Fruit fly (Drosophila melanogaster) whole organism, prepupa: ENCODE results near the gene CG13255.

ENCODE experiments used
- Blimp-1 ChIP-seq: fragments of 200-800 bp; sonication (Bioruptor generic); optimal IDR thresholded peaks from 3 replicates; lab custom pipeline; 2017; ENCODE audit warnings: missing biosample characterization, missing genetic modification characterization, mild to moderate bottlenecking, moderate library complexity, missing genetic modification reagents
- CG10669 ChIP-seq: fragments of 200-800 bp; sonication (Bioruptor generic); optimal IDR thresholded peaks from 3 replicates; lab custom pipeline; 2018; ENCODE audit warnings: missing biosample characterization, mild to moderate bottlenecking, missing genetic modification characterization, moderate library complexity
- CG11294 ChIP-seq: fragments of 200-800 bp; sonication (Bioruptor generic); IDR thresholded peaks from 2 replicates; pipeline ENCODE4 v1.3.6; 2022; ENCODE audit warnings: missing biosample characterization, missing genetic modification characterization
- CG11762 ChIP-seq: fragments of 200-800 bp; sonication (Bioruptor generic); optimal IDR thresholded peaks from 3 replicates; lab custom pipeline; 2016; ENCODE audit warnings: missing biosample characterization, missing genetic modification characterization; ENCODE audit not compliant: insufficient read depth
- CG15336 ChIP-seq: fragments of 200-800 bp; sonication (Bioruptor generic); IDR thresholded peaks from 2 replicates; pipeline ENCODE4 v1.3.6; 2022; ENCODE audit warnings: missing biosample characterization, missing genetic modification characterization
- CG1621 ChIP-seq: fragments of 200-800 bp; sonication (Bioruptor generic); optimal IDR thresholded peaks from 3 replicates; lab custom pipeline; 2018; ENCODE audit warnings: missing biosample characterization, mild to moderate bottlenecking, missing genetic modification characterization
- CG3032 ChIP-seq: fragments of 200-800 bp; optimal IDR thresholded peaks from 2 replicates; lab custom pipeline; 2019; ENCODE audit warnings: missing biosample characterization, mild to moderate bottlenecking, missing genetic modification characterization, moderate library complexity
- CG31627 ChIP-seq: fragments of 200-800 bp; sonication (Bioruptor generic); optimal IDR thresholded peaks from 3 replicates; lab custom pipeline; 2016; ENCODE audit warnings: missing biosample characterization, missing genetic modification characterization
- CG32006 ChIP-seq: fragments of 200-800 bp; sonication (Bioruptor generic); optimal IDR thresholded peaks from 3 replicates; lab custom pipeline; 2017; ENCODE audit warnings: missing biosample characterization, mild to moderate bottlenecking, missing genetic modification characterization
- CG34406 ChIP-seq: fragments of 200-800 bp; sonication (Bioruptor generic); optimal IDR thresholded peaks from 3 replicates; lab custom pipeline; 2016; ENCODE audit warnings: missing biosample characterization, missing genetic modification characterization
- CG3919 ChIP-seq: fragments of 200-800 bp; sonication (Bioruptor generic); optimal IDR thresholded peaks from 3 replicates; lab custom pipeline; 2016; ENCODE audit warnings: missing biosample characterization, missing genetic modification characterization
- CG6276 ChIP-seq: fragments of 200-800 bp; sonication (Bioruptor generic); optimal IDR thresholded peaks from 2 replicates; lab custom pipeline; 2017; ENCODE audit warnings: missing biosample characterization, mild to moderate bottlenecking, missing genetic modification characterization
- CG6854 ChIP-seq: fragments of 200-800 bp; sonication (Bioruptor generic); optimal IDR thresholded peaks from 2 replicates; lab custom pipeline; 2017; ENCODE audit warnings: missing biosample characterization, mild to moderate bottlenecking, missing genetic modification characterization
- CG8319 ChIP-seq: fragments of 200-800 bp; sonication (Bioruptor generic); optimal IDR thresholded peaks from 3 replicates; lab custom pipeline; 2016; ENCODE audit warnings: missing biosample characterization, missing genetic modification characterization
- CG8632 ChIP-seq: fragments of 200-800 bp; sonication (Bioruptor generic); optimal IDR thresholded peaks from 3 replicates; lab custom pipeline; 2016; ENCODE audit warnings: missing biosample characterization, missing genetic modification characterization
- Ets96B ChIP-seq: fragments of 200-800 bp; optimal IDR thresholded peaks from 2 replicates; lab custom pipeline; 2019; ENCODE audit warnings: missing biosample characterization, mild to moderate bottlenecking, missing genetic modification characterization, moderate library complexity
- Hr38 ChIP-seq: sonication (Bioruptor generic); optimal IDR thresholded peaks from 2 replicates; lab custom pipeline; 2016; ENCODE audit warnings: missing biosample characterization, missing genetic modification characterization
- Hr4 ChIP-seq: fragments of 200-800 bp; sonication (Bioruptor generic); optimal IDR thresholded peaks from 3 replicates; lab custom pipeline; 2016; ENCODE audit warnings: missing biosample characterization, missing genetic modification characterization
- Lpt ChIP-seq: fragments of 200-800 bp; sonication (Bioruptor generic); optimal IDR thresholded peaks from 3 replicates; lab custom pipeline; 2016; ENCODE audit warnings: missing biosample characterization, missing genetic modification characterization
- Sox102F ChIP-seq: fragments of 200-800 bp; sonication (Bioruptor generic); optimal IDR thresholded peaks from 2 replicates; lab custom pipeline; 2016; ENCODE audit warnings: missing biosample characterization, mild to moderate bottlenecking, missing genetic modification characterization
- Sox14 ChIP-seq: fragments of 200-800 bp; sonication (Bioruptor generic); optimal IDR thresholded peaks from 3 replicates; lab custom pipeline; 2016; ENCODE audit warnings: missing biosample characterization, missing genetic modification characterization
- Sox15 ChIP-seq: fragments of 200-800 bp; sonication (Bioruptor generic); optimal IDR thresholded peaks from 3 replicates; lab custom pipeline; 2016; ENCODE audit warnings: missing biosample characterization, missing genetic modification characterization
- achi ChIP-seq: fragments of 200-800 bp; sonication (Bioruptor generic); optimal IDR thresholded peaks from 3 replicates; lab custom pipeline; 2016; ENCODE audit warnings: missing biosample characterization, missing genetic modification characterization
- cyc ChIP-seq: fragments of 200-800 bp; sonication (Bioruptor generic); optimal IDR thresholded peaks from 3 replicates; lab custom pipeline; 2016; ENCODE audit warnings: missing biosample characterization, missing genetic modification characterization
- dac ChIP-seq: fragments of 200-800 bp; sonication (Bioruptor generic); optimal IDR thresholded peaks from 2 replicates; lab custom pipeline; 2017; ENCODE audit warnings: missing biosample characterization, mild to moderate bottlenecking, missing genetic modification characterization
- esn ChIP-seq: fragments of 200-800 bp; sonication (Bioruptor generic); optimal IDR thresholded peaks from 2 replicates; lab custom pipeline; 2016; ENCODE audit warnings: missing biosample characterization, mild to moderate bottlenecking, missing genetic modification characterization, moderate library complexity
- fd59A ChIP-seq: fragments of 200-800 bp; sonication (Bioruptor generic); optimal IDR thresholded peaks from 2 replicates; lab custom pipeline; 2017; ENCODE audit warnings: missing biosample characterization, mild to moderate bottlenecking, missing genetic modification characterization, missing genetic modification reagents
- fd85E ChIP-seq: fragments of 200-800 bp; sonication (Bioruptor generic); optimal IDR thresholded peaks from 3 replicates; lab custom pipeline; 2016; ENCODE audit warnings: missing biosample characterization, missing genetic modification characterization
- fkh ChIP-seq: fragments of 200-800 bp; sonication (Bioruptor generic); optimal IDR thresholded peaks from 3 replicates; lab custom pipeline; 2017; ENCODE audit warnings: missing biosample characterization, mild to moderate bottlenecking, missing genetic modification characterization, moderate library complexity
- lz ChIP-seq: fragments of 200-800 bp; sonication (Bioruptor generic); optimal IDR thresholded peaks from 3 replicates; lab custom pipeline; 2016; ENCODE audit warnings: missing biosample characterization, missing genetic modification characterization
- net ChIP-seq: fragments of 200-800 bp; sonication (Bioruptor generic); optimal IDR thresholded peaks from 3 replicates; lab custom pipeline; 2016; ENCODE audit warnings: missing biosample characterization, missing genetic modification characterization
- salr ChIP-seq, 2 experiments: fragments of 200-800 bp; sonication (Bioruptor generic); optimal IDR thresholded peaks; 3 replicates each; lab custom pipeline; 2016 to 2018; ENCODE audit warnings: missing biosample characterization in 2 of 2, missing genetic modification characterization in 2 of 2, mild to moderate bottlenecking in 1 of 2
- ss ChIP-seq, 2 experiments: fragments of 200-800 bp; sonication (Bioruptor generic); optimal IDR thresholded peaks; 2 replicates in 1 of 2; 3 replicates in 1 of 2; lab custom pipeline; 2017 to 2018; ENCODE audit warnings: mild to moderate bottlenecking in 2 of 2, missing biosample characterization in 2 of 2, missing genetic modification characterization in 2 of 2, moderate library complexity in 1 of 2
- vri ChIP-seq: fragments of 200-800 bp; sonication (Bioruptor generic); optimal IDR thresholded peaks from 3 replicates; lab custom pipeline; 2016; ENCODE audit warnings: missing biosample characterization, mild to moderate bottlenecking, missing genetic modification characterization

CG13255 gene

DNA sequence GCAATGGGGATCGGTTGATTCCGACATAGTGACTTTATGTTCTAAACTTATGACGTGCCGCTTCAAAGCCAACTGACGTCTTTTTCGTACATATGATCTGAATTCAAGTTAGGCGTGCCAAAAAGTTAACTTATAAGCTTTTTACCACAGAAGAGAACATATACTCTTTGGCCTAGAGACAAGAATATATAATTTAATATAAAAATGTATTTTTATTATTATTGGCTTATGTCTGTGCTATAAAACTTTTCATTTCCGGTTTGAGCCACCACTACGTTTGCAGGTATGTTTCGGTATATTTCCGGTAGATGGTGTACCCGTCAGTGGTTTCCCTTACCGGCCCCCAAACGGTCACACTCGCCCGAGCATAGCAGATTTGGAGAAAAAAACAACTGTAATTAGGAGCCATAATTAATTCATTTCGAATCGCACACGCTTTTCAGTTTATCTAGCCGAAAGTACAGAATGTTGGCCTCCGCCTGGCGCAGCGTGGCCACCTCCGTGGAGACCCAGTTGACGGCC lies 38.9 kb upstream of the CG13255 start, which contains the start of the genes CG3698 and tzn (continued):
- TF ChIP-seq CG6854 (GFP tag; lab: Kevin White, UChicago) (peak; percentile 92), Sox15 (peak; percentile 72), achi (GFP tag; lab: Kevin White, UChicago) (no peak), CG6276 (no peak), esn (GFP tag; lab: Kevin White, UChicago) (peak; percentile 87), CG8319 (GFP tag; lab: Kevin White, UChicago) (peak; percentile 75), CG1621 (tag; lab: Kevin White, UChicago) (no peak)

DNA sequence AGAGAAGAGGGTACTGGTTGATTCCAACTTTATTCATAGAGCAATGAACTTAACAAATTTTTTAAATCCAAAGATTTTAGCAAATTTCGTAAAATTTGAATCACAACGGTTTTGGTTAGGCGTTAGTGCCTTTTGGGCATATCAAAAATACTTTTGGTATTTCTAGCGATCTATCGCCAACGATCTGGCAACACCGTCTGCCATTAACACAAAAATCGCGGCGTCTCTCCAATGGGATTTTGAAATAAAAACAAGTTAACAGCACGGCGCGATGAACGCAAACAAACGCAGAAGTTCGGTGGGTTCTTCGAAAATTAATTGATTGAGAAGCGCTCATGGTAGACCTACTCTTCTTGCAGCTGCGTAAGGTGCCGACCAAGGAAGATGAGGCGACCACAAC lies 37.1 kb upstream of the CG13255 start, which contains the start of gene Spc105R:
TSS of gene Spc105R (plus strand) at position 203 of the 400 bp plus-strand sequence.
- TF ChIP-seq Hr38 (GFP tag; lab: Kevin White, UChicago): no peak
- no peak for TF ChIP-seq cyc (GFP tag; lab: Kevin White, UChicago)
- no peak for TF ChIP-seq CG11294 (GFP tag; lab: Robert Waterston, UW)
- TF ChIP-seq Ets96B (tag; lab: Kevin White, UChicago): no peak
- TF ChIP-seq CG31627 (GFP tag; lab: Kevin White, UChicago): no peak
- no peak for TF ChIP-seq CG10669 (GFP tag; lab: Kevin White, UChicago)
- TF ChIP-seq salr (GFP tag; optimal IDR thresholded peaks at IDR 0.05; lab: Kevin White, UChicago): no peak
- TF ChIP-seq dac (GFP tag; lab: Kevin White, UChicago): no peak
- no peak for TF ChIP-seq CG11762 (GFP tag; lab: Kevin White, UChicago)
- no peak for TF ChIP-seq fd59A (GFP tag; lab: Kevin White, UChicago)
- no peak for TF ChIP-seq ss (GFP tag; optimal IDR thresholded peaks at IDR 0.05; lab: Kevin White, UChicago)

DNA sequence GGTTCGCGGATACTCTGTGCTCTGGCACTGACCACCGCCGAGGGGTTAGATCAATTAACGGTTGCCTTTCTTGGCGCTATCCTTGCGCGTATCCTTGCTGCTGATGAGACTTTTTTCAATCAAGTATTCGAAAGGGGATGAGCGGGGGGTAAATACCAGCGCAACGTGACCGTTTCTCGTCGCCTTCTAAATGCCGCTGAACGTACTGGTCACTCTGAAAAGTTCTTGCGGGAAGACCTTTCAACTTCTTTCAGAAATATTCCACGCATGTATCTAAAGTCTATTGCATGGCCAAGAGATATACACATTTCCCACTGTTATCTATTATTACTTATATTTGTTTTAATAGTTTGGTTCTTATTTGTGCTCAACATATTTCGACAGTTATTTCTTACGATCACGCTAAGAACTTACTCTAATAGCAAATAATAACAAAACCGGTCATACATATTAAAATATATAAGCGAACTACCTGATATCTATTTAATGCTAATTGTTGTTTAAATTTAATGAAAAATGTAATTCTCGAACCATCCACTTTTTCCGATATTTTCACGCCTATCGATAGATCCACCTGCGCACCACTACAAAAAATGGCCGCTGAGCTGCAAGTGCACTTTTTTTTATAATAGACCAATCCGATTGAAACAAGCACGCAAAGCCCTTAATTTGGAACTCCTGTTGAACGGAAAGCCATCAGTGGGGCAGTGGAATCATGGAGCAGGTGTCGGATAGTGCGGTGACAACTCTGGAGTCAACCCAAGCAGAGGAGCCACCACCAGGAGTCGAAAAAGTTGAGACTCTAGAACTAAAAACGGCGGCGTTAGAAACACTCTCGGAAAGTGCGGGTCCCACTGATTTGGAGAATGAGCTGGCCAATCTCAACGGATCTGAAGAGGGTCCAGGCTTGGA lies 27.9 kb upstream of the CG13255 start, which contains the start of the genes CG3634 and HIPP1:
TSS of gene CG3634 (minus strand) at position 185 of the 912 bp plus-strand sequence.
TSS of gene HIPP1 (plus strand) at position 582 of the 912 bp plus-strand sequence.
- TF ChIP-seq esn (GFP tag; lab: Kevin White, UChicago) (peak; percentile 37), CG3032 (tag; lab: Kevin White, UChicago) (peak; percentile 10), ss (GFP tag; optimal IDR thresholded peaks at IDR 0.05; lab: Kevin White, UChicago) (no peak), CG32006 (no peak), CG1621 (tag; lab: Kevin White, UChicago) (peak; percentile 60)

DNA sequence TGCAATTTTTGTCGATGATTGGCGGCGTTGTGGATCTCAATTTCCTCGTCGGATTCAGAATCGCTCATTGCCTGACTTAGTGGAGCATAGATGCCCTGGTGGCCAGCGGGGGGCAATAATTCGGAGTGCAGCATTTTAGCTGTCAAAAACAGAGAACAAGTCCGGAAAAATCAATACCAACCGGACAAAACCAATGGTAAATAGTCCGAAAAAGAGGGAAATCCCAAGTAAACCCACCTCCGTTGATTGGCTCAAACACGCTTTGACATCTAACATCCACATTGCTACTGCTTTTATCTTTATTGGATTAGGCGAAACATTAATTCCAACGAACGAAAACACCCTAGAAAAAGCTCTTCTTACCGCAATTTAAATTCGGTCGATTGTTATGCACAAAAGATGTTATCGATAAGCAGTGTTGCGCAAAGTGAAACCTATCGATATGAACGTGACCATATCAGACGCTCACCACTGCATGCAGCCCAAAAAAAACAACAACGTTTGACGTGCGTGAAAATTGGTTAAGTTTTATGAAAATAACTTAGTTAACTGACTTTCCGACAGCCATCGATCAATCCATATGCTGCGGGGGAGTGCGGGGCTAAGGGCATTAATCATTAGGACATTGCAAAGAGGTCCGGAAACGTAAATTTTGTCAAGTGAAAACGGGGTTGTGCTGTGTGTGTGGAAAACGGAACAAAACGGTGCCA lies 21.5 kb upstream of the CG13255 start, which contains the start of the genes CG3618 and Pka-R1:
TSS of gene CG3618 (minus strand) at position 410 of the 710 bp plus-strand sequence.
TSS of gene Pka-R1 (plus strand) at position 453 of the 710 bp plus-strand sequence.
- TF ChIP-seq esn (GFP tag; lab: Kevin White, UChicago) (peak; percentile 21), CG31627 (GFP tag; lab: Kevin White, UChicago) (peak; percentile 2), CG8632 (no peak)

DNA sequence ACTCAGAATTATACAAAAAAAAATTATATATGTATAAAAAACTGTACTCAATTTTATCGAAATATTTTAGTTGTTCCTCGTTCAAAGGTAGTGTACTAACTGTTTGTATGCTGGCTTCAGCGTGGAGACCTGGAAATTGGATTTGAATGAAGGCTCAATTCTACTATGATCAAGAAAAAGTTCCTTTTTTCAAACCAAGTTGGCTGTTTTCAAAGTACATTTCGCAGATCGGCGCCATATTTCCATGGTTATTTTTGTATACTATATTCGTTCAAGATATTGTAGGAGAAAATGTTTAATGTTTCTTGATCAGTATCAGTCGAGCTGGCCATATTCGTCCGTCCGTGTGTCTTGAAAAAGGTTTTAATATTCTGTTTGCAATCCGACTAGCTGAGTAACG lies 19.4 kb upstream of the CG13255 start, which contains the start of gene Mst77F:
TSS of gene Mst77F (minus strand) at position 101 of the 400 bp plus-strand sequence.
- TF ChIP-seq achi (GFP tag; lab: Kevin White, UChicago) (no peak), CG31627 (GFP tag; lab: Kevin White, UChicago) (no peak)

DNA sequence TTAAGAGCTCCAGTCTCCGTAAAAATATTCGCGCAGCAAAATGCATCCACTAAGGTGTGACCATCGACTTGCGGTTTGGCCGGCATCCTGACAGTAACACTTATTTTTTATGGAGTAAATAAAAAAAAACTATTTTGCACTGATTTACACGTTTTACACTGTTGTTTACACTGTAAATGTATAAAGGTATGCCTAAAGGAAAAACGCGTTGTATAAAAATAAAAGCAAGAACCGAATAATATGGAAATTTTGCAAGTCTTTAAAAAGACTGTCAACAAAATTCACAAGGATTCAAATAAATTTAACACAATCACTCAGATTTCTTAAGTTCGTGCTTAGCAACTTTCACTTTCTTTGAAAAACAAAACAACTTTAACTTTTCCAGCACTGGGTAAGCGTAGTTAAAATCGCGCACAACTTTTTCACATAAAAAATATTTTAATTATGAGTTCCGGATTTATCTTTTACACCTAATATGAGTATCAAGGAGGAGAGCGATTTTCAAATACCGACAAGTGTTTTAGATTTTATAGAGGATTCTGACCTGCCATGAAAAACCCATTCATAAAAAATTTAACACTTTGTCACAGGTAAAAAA lies 14.0 kb upstream of the CG13255 start:
- TF ChIP-seq Blimp-1 (GFP tag; lab: Kevin White, UChicago): peak; percentile 40
- no peak for TF ChIP-seq Sox102F (GFP tag; lab: Kevin White, UChicago)
- no peak for TF ChIP-seq Sox14 (GFP tag; lab: Kevin White, UChicago)
- TF ChIP-seq CG31627 (GFP tag; lab: Kevin White, UChicago): no peak
- TF ChIP-seq Hr4 (GFP tag; lab: Kevin White, UChicago): peak; percentile 34
- TF ChIP-seq CG34406 (GFP tag; lab: Kevin White, UChicago): no peak
- no peak for TF ChIP-seq CG6276
- no peak for TF ChIP-seq CG3919 (GFP tag; lab: Kevin White, UChicago)
- TF ChIP-seq Lpt (GFP tag; lab: Kevin White, UChicago): no peak
- TF ChIP-seq CG15336 (GFP tag; lab: Robert Waterston, UW): no peak
- TF ChIP-seq fkh (GFP tag; lab: Kevin White, UChicago): no peak
- TF ChIP-seq net (GFP tag; lab: Kevin White, UChicago): no peak
- no peak for TF ChIP-seq CG6854 (GFP tag; lab: Kevin White, UChicago)
- TF ChIP-seq fd85E: no peak
- TF ChIP-seq vri (GFP tag; lab: Kevin White, UChicago): no peak
- TF ChIP-seq lz (GFP tag; lab: Kevin White, UChicago): no peak
- no peak for TF ChIP-seq fd59A (GFP tag; lab: Kevin White, UChicago)
